Worm (Caenorhabditis elegans) whole organism, L4/young adult: ENCODE data around the gene W02A2.12.

ENCODE experiments used
- W03F9.2 ChIP-seq: fragments of 150-350 bp; optimal IDR thresholded peaks from 2 replicates; lab custom pipeline; 2014; ENCODE audit warnings: missing biosample characterization, missing genetic modification characterization
- him-1 ChIP-seq: sonication (generic microtip); optimal IDR thresholded peaks from 2 replicates; lab custom pipeline; 2016; ENCODE audit warnings: missing genotype, missing genetic modification reagents, missing genetic modification characterization, missing compliant biosample characterization

- TF ChIP-seq him-1 (no peak), W03F9.2 (tag; lab: Kevin White, UChicago) (no peak)
These were observed 18.1 kb downstream of the W02A2.12 start for ce11 chrIV:13330547-13330946.
